Fruit fly (Drosophila melanogaster) Kc167 (cell line): Measurements from ENCODE around the gene CG14115.

Experiments used
- Myc ChIP-seq: fragments of >200 bp; optimal IDR thresholded peaks from 2 replicates; lab custom pipeline; 2017; ENCODE audit warnings: missing external identifiers
- Sin3A ChIP-seq: fragments of >200 bp; optimal IDR thresholded peaks from 2 replicates; lab custom pipeline; 2018; ENCODE audit warnings: missing external identifiers
- h ChIP-seq: fragments of >200 bp; optimal IDR thresholded peaks from 3 replicates; lab custom pipeline; 2018; ENCODE audit warnings: missing external identifiers
- insv ChIP-seq: fragments of >200 bp; optimal IDR thresholded peaks from 3 replicates; lab custom pipeline; 2018; ENCODE audit warnings: missing external identifiers
- psq ChIP-seq: fragments of >200 bp; optimal IDR thresholded peaks from 2 replicates; lab custom pipeline; 2017; ENCODE audit warnings: missing external identifiers
- ttk ChIP-seq: sonication (Bioruptor generic); optimal IDR thresholded peaks from 2 replicates; lab custom pipeline; 2017; ENCODE audit warnings: missing external identifiers

dm6 chr3L:13064935-13065334 lies 3.7 kb upstream of the CG14115 start:
- TF ChIP-seq psq (lab: Kevin White, UChicago) (no peak), Myc (lab: Kevin White, UChicago) (no peak), ttk (lab: Kevin White, UChicago) (no peak), h (no peak), insv (lab: Kevin White, UChicago) (no peak), Sin3A (no peak)
